Worm (Caenorhabditis elegans) whole organism, midembryonic: Measurements from ENCODE around the gene ZK546.19.

Experiments
- cog-1 ChIP-seq: sonication (generic microtip); optimal IDR thresholded peaks from 2 replicates; lab custom pipeline; 2016; ENCODE audit warnings: missing genetic modification characterization, missing compliant biosample characterization
- med-1 ChIP-seq: sonication (generic microtip); optimal IDR thresholded peaks from 2 replicates; lab custom pipeline; 2017; ENCODE audit warnings: missing genetic modification characterization, mild to moderate bottlenecking, missing compliant biosample characterization, antibody characterized with exemption, missing genetic modification reagents; ENCODE audit not compliant: insufficient read depth
- tab-1 ChIP-seq: fragments of 200-800 bp; sonication (Bioruptor generic); IDR thresholded peaks from 2 replicates; pipeline ENCODE4 v1.3.6; 2022; ENCODE audit warnings: missing genetic modification characterization, missing compliant biosample characterization
- ztf-23 ChIP-seq: fragments of 200-800 bp; sonication (Bioruptor generic); IDR thresholded peaks from 2 replicates; pipeline ENCODE4 v1.3.6; 2022; ENCODE audit warnings: missing genetic modification reagents, missing genetic modification characterization, missing compliant biosample characterization
- ztf-29 ChIP-seq: fragments of 200-800 bp; sonication (Bioruptor generic); IDR thresholded peaks from 2 replicates; pipeline ENCODE4 v1.3.6; 2022; ENCODE audit warnings: missing genetic modification reagents, missing genetic modification characterization, missing compliant biosample characterization

ce11 chrII:4954099-4954959 lies 12.8 kb downstream of the ZK546.19 start:
- TF ChIP-seq ztf-29 (GFP tag; lab: Robert Waterston, UW) (no peak), cog-1 (tag; lab: Kevin White, UChicago) (no peak), med-1 (GFP tag; lab: Kevin White, UChicago) (no peak), ztf-23 (GFP tag; lab: Robert Waterston, UW) (no peak), tab-1 (no peak)
